Worm (Caenorhabditis elegans): ENCODE measurements around the gene mrps-9.

The mrps-9 gene

DNA sequence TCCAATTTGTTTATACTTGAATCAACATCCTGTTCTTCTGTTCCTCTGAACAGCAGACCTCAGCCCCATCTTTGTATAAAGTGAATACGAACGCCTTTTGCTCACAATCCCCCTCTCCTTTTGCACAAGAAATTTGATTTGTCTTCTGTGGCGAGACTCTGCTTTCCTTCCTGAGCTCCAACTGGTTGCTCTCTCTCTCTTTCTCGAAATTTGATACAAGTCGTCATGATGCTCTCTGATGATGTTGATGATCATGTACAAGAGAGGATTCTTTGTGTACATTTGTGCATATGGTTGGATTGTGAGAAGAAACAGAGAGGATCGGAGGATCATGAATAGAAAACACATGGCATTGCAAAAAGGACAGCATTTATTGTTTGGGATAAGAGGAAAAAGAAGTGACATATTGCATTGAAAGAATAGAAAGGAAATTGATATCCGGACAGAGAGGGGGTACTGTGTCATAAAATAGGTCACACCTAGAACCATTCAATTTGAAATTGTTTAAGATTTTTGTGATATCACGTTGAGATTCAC lies 35.1 kb downstream of the mrps-9 start:
- TF ChIP-seq nhr-237 (tag; optimal IDR thresholded peaks at IDR 0.05), result no peak
- peak; percentile 54 for TF ChIP-seq ces-1 (GFP tag; optimal IDR thresholded peaks at IDR 0.05)
- peak; percentile 8 for TF ChIP-seq cnd-1 (tag; optimal IDR thresholded peaks at IDR 0.05)
- TF ChIP-seq pha-4 (tag; optimal IDR thresholded peaks at IDR 0.05), result peak; percentile 27
- peak; percentile 15 for TF ChIP-seq mls-2 (tag; optimal IDR thresholded peaks at IDR 0.05)
- peak; percentile 65 for TF ChIP-seq ceh-83 (GFP tag; optimal IDR thresholded peaks at IDR 0.05)
- TF ChIP-seq bed-3 (GFP tag; optimal IDR thresholded peaks at IDR 0.05), result no peak

DNA sequence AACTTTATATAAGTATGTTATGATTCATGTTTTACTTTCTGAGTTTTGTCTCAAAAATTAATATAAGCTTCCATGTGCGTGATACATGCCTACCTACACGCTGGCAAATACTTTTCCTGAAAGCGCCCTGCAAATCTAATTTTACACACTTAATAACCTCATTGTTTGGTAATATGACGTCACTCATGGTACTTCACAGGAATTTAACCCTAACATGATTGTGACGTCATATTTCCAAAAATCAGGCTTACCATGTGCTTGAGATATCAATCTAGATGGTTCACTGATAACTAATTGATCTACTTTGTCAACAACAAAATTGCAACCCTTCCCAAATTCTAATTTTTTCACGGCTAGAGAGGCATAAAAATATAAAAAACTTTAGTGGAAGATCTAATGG lies 37.6 kb downstream of the mrps-9 start:
- TF ChIP-seq elt-1 (tag; optimal IDR thresholded peaks at IDR 0.05; ENCODE audit: borderline replicate concordance, insufficient read depth), result no peak
- peak; percentile 95 for TF ChIP-seq zip-8 (tag; optimal IDR thresholded peaks at IDR 0.05)

DNA sequence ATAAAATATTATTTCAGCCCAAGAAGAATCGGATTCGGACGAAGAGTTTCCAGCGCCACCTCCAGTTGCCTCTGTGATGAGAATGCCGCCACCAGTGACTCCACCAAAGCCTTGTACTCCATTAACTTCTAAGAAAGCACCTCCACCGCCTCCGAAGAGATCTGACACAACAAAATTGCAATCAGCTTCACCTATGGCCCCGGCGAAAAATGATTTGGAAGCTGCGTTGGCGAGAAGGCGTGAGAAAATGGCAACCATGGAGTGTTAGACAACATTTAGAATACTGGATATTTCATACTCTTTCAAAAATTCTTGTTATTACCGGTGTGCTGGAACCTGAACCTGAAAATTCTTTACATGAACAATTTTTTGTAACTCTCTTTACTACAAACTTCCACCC lies 39.4 kb downstream of the mrps-9 start:
- TF ChIP-seq ces-1 (GFP tag; optimal IDR thresholded peaks at IDR 0.05) (no peak), lsy-2 (tag; optimal IDR thresholded peaks at IDR 0.05) (no peak), mep-1 (tag; optimal IDR thresholded peaks at IDR 0.05) (no peak), ztf-11 (tag; optimal IDR thresholded peaks at IDR 0.05) (no peak), mls-2 (tag; optimal IDR thresholded peaks at IDR 0.05) (no peak), sem-2 (GFP tag; optimal IDR thresholded peaks at IDR 0.05) (no peak), zip-8 (tag; optimal IDR thresholded peaks at IDR 0.05) (no peak), ceh-83 (GFP tag; optimal IDR thresholded peaks at IDR 0.05) (no peak), nhr-28 (tag; optimal IDR thresholded peaks at IDR 0.05) (no peak), unc-62 (GFP tag; optimal IDR thresholded peaks at IDR 0.05) (no peak), nhr-12 (tag; optimal IDR thresholded peaks at IDR 0.05) (no peak), nhr-237 (tag; optimal IDR thresholded peaks at IDR 0.05) (no peak), snpc-4 (tag; optimal IDR thresholded peaks at IDR 0.05) (no peak), blmp-1 (tag; optimal IDR thresholded peaks at IDR 0.05) (no peak), ceh-43 (GFP tag; optimal IDR thresholded peaks at IDR 0.05) (no peak), unc-120 (tag; optimal IDR thresholded peaks at IDR 0.05; ENCODE audit: poor library complexity, severe bottlenecking) (no peak), elt-3 (tag; optimal IDR thresholded peaks at IDR 0.05) (no peak)

DNA sequence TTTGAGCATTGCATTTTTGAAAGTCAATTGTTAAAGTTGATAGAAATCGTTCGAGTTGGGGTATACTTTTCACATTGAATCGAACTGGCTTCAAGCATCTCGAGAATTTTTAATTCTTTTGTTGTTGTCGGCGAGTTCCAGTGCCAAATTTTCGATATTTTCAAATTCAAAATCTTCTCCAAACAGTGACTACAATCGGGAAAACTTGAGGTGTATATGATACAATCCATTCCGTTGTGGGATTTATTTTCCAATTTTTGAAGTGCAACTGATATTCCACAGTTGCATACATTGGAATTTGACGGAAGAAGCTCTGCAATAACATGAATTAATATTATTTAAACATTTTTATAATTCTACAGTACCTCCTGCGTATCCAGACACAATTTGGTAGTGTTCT lies 40.0 kb downstream of the mrps-9 start:
- TF ChIP-seq tbx-8 (GFP tag; optimal IDR thresholded peaks at IDR 0.05) (no peak), nhr-12 (tag; optimal IDR thresholded peaks at IDR 0.05) (no peak)

DNA sequence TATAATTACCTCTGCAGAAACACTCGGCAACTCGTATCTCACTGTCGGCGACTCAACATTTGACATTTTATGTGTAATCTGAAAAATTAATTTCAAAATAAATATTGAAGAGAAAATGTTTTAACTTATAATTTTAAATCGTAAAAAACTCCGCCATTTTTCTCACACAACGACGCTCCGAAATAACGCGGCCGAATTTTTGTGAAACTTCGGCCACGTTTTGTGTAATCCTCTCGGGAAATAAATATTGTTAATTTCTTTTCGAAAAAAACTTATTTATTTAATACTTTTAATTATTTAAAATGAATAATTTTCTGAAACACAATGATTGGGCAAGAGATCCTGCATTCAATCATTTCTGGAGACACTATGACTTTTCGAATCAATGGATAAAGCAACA lies 41.5 kb downstream of the mrps-9 start, which contains the start of the genes F10E9.7 and F10E9.5:
TSS of gene F10E9.7 (minus strand) at position 86 of the 400 bp plus-strand sequence.
TSS of gene F10E9.5 (plus strand) at position 237 of the 400 bp plus-strand sequence.
- peak; percentile 54 for TF ChIP-seq sptf-1 (tag; optimal IDR thresholded peaks at IDR 0.05)
- peak; percentile 15 for TF ChIP-seq nhr-237 (tag; optimal IDR thresholded peaks at IDR 0.05)
- peak; percentile 70 for TF ChIP-seq ces-1 (GFP tag; optimal IDR thresholded peaks at IDR 0.05)
- TF ChIP-seq ham-2 (GFP tag; optimal IDR thresholded peaks at IDR 0.05), result no peak
- TF ChIP-seq lsy-2 (tag; optimal IDR thresholded peaks at IDR 0.05), result peak; percentile 74
- TF ChIP-seq lin-13 (tag; optimal IDR thresholded peaks at IDR 0.05), result peak; percentile 30
- peak; percentile 38 for TF ChIP-seq ceh-39 (tag; optimal IDR thresholded peaks at IDR 0.05)
- TF ChIP-seq mep-1 (tag; optimal IDR thresholded peaks at IDR 0.05), result peak; percentile 61
- TF ChIP-seq flh-1 (GFP tag; optimal IDR thresholded peaks at IDR 0.05), result no peak
- peak; percentile 26 for TF ChIP-seq nhr-2 (tag; optimal IDR thresholded peaks at IDR 0.05)

DNA sequence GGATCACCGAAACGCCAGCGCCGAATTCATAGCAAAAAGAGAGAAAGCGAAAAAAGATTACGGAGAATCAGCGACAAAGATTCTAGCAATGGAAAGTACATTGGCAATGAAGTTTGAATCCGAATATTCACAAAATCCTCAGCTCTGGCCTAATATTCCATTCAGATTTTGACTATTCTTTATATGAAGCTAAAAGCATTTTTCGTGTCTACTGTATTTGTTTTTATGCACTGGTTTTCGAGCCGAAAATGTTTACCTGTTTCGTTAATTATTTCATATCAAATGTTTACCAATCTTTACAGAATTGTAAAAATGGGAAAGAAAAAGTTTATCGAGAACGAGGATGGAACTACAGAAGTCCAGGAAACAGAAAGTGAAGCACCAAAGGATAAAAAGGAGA lies 42.4 kb downstream of the mrps-9 start, which contains the start of gene F10E9.4:
TSS of gene F10E9.4 (plus strand) at position 301 of the 400 bp plus-strand sequence.
- TF ChIP-seq mab-5 (tag; optimal IDR thresholded peaks at IDR 0.05) (no peak), cnd-1 (tag; optimal IDR thresholded peaks at IDR 0.05) (no peak), hlh-1 (tag; optimal IDR thresholded peaks at IDR 0.05) (no peak), nhr-237 (tag; optimal IDR thresholded peaks at IDR 0.05) (no peak), blmp-1 (tag; optimal IDR thresholded peaks at IDR 0.05) (no peak), sptf-1 (tag; optimal IDR thresholded peaks at IDR 0.05) (no peak), nhr-12 (tag; optimal IDR thresholded peaks at IDR 0.05) (no peak), elt-3 (tag; optimal IDR thresholded peaks at IDR 0.05) (no peak), ces-1 (GFP tag; optimal IDR thresholded peaks at IDR 0.05) (no peak), lin-13 (tag; optimal IDR thresholded peaks at IDR 0.05) (no peak), tbx-8 (GFP tag; optimal IDR thresholded peaks at IDR 0.05) (no peak)

Measured in whole organism, mixed stage, embryonic.